Worm (Caenorhabditis elegans) whole organism, young adult: Measurements from ENCODE around the gene taf-11.3.

Experiments
- B0035.1 ChIP-seq: sonication (generic microtip); optimal IDR thresholded peaks from 2 replicates; lab custom pipeline; 2016; ENCODE audit warnings: missing genetic modification characterization, mild to moderate bottlenecking, missing compliant biosample characterization, missing genotype, missing genetic modification reagents
- B0261.1 ChIP-seq: sonication (generic microtip); optimal IDR thresholded peaks from 2 replicates; lab custom pipeline; 2016; ENCODE audit warnings: mild to moderate bottlenecking, missing genetic modification characterization, moderate library complexity, missing compliant biosample characterization
- F23B12.7 ChIP-seq: sonication (generic microtip); optimal IDR thresholded peaks from 2 replicates; lab custom pipeline; 2017; ENCODE audit warnings: missing genetic modification characterization, mild to moderate bottlenecking, missing compliant biosample characterization, antibody characterized with exemption, moderate library complexity; ENCODE audit not compliant: insufficient read depth
- F33H1.4 ChIP-seq: fragments of 200-800 bp; sonication (Bioruptor generic); IDR thresholded peaks from 2 replicates; pipeline ENCODE4 v1.3.6; 2022; ENCODE audit warnings: missing genetic modification reagents, missing genetic modification characterization, missing compliant biosample characterization
- Y79H2A.3 ChIP-seq: fragments of 200-800 bp; sonication (Bioruptor generic); conservative IDR thresholded peaks from 2 replicates; pipeline ENCODE4 v1.3.6; 2022; ENCODE audit warnings: missing genetic modification reagents, missing genetic modification characterization, missing compliant biosample characterization
- ZK185.1 ChIP-seq: sonication (generic microtip); optimal IDR thresholded peaks from 2 replicates; lab custom pipeline; 2016; ENCODE audit warnings: mild to moderate bottlenecking, missing genetic modification characterization, missing compliant biosample characterization; ENCODE audit not compliant: poor library complexity, severe bottlenecking
- attf-3 ChIP-seq: fragments of 200-800 bp; sonication (Bioruptor generic); conservative IDR thresholded peaks from 2 replicates; pipeline ENCODE4 v1.3.6; 2022; ENCODE audit warnings: missing genetic modification reagents, missing genetic modification characterization, missing compliant biosample characterization
- attf-5 ChIP-seq: fragments of 200-800 bp; sonication (Bioruptor generic); optimal IDR thresholded peaks from 2 replicates; lab custom pipeline; 2018; ENCODE audit warnings: mild to moderate bottlenecking, missing genetic modification characterization, missing compliant biosample characterization
- ceh-100 ChIP-seq: fragments of 200-800 bp; sonication (Bioruptor generic); IDR thresholded peaks from 2 replicates; pipeline ENCODE4 v1.3.6; 2022; ENCODE audit warnings: missing genetic modification reagents, missing genetic modification characterization, missing compliant biosample characterization
- ceh-27 ChIP-seq: fragments of 200-800 bp; sonication (Bioruptor generic); optimal IDR thresholded peaks from 2 replicates; lab custom pipeline; 2018; ENCODE audit warnings: mild to moderate bottlenecking, missing genetic modification characterization, moderate library complexity, missing compliant biosample characterization
- die-1 ChIP-seq: sonication (generic microtip); optimal IDR thresholded peaks from 2 replicates; lab custom pipeline; 2016; ENCODE audit warnings: missing genotype, mild to moderate bottlenecking, missing genetic modification characterization, missing compliant biosample characterization
- dpl-1 ChIP-seq: fragments of 150-350 bp; optimal IDR thresholded peaks from 2 replicates; lab custom pipeline; 2014; ENCODE audit warnings: missing biosample characterization, missing genetic modification reagents, missing genetic modification characterization
- efl-1 ChIP-seq: fragments of 150-350 bp; optimal IDR thresholded peaks from 2 replicates; lab custom pipeline; 2014; ENCODE audit warnings: missing biosample characterization, missing genetic modification reagents, missing genetic modification characterization
- egl-44 ChIP-seq: fragments of 200-800 bp; sonication (Bioruptor generic); IDR thresholded peaks from 2 replicates; pipeline ENCODE4 v1.3.6; 2022; ENCODE audit warnings: missing genetic modification reagents, missing genetic modification characterization, missing compliant biosample characterization
- him-1 ChIP-seq: sonication (generic microtip); optimal IDR thresholded peaks from 2 replicates; lab custom pipeline; 2016; ENCODE audit warnings: missing genotype, missing genetic modification reagents, missing genetic modification characterization, missing compliant biosample characterization
- hmg-1.2 ChIP-seq: fragments of 200-800 bp; sonication (Bioruptor generic); IDR thresholded peaks from 2 replicates; pipeline ENCODE4 v1.3.6; 2022; ENCODE audit warnings: missing genetic modification reagents, missing genetic modification characterization, missing compliant biosample characterization
- hmg-20 ChIP-seq: fragments of 200-800 bp; sonication (Bioruptor generic); IDR thresholded peaks from 2 replicates; pipeline ENCODE4 v1.3.6; 2022; ENCODE audit warnings: missing genetic modification reagents, missing genetic modification characterization, missing compliant biosample characterization
- let-526 ChIP-seq: fragments of 200-800 bp; sonication (Bioruptor generic); IDR thresholded peaks from 2 replicates; pipeline ENCODE4 v1.3.6; 2022; ENCODE audit warnings: missing genetic modification reagents, missing genetic modification characterization, missing compliant biosample characterization
- let-607 ChIP-seq, 2 experiments: fragments of 200-800 bp in 1 of 2; sonication (Bioruptor generic) in 1 of 2; sonication (generic microtip) in 1 of 2; optimal IDR thresholded peaks; 2 replicates each; lab custom pipeline; 2016 to 2018; ENCODE audit warnings: mild to moderate bottlenecking in 2 of 2, missing compliant biosample characterization in 2 of 2, missing genetic modification characterization in 2 of 2, moderate library complexity in 2 of 2, missing genotype in 1 of 2
- lin-26 ChIP-seq: fragments of 200-800 bp; sonication (Bioruptor generic); IDR thresholded peaks from 2 replicates; pipeline ENCODE4 v1.3.6; 2022; ENCODE audit warnings: missing genetic modification reagents, missing genetic modification characterization, missing compliant biosample characterization
- lin-35 ChIP-seq, 3 experiments: fragments of 150-350 bp in 2 of 3; sonication (generic microtip) in 1 of 3; optimal IDR thresholded peaks; 2 replicates each; lab custom pipeline; 2014 to 2018; ENCODE audit warnings: missing biosample characterization in 3 of 3, missing genetic modification characterization in 3 of 3, missing genetic modification reagents in 3 of 3
- lin-54 ChIP-seq: fragments of 200-800 bp; sonication (Bioruptor generic); optimal IDR thresholded peaks from 2 replicates; lab custom pipeline; 2018; ENCODE audit warnings: mild to moderate bottlenecking, missing genetic modification characterization, missing compliant biosample characterization
- lsl-1 ChIP-seq: fragments of 200-800 bp; sonication (Bioruptor generic); optimal IDR thresholded peaks from 2 replicates; lab custom pipeline; 2018; ENCODE audit warnings: mild to moderate bottlenecking, missing genetic modification characterization, moderate library complexity, missing compliant biosample characterization
- lsy-27 ChIP-seq: sonication (generic microtip); optimal IDR thresholded peaks from 2 replicates; lab custom pipeline; 2017; ENCODE audit warnings: missing genetic modification characterization, mild to moderate bottlenecking, missing compliant biosample characterization, antibody characterized with exemption, missing genotype, borderline replicate concordance; ENCODE audit not compliant: insufficient read depth
- madf-10 ChIP-seq: sonication (generic microtip); optimal IDR thresholded peaks from 2 replicates; lab custom pipeline; 2016; ENCODE audit warnings: mild to moderate bottlenecking, missing genetic modification characterization, missing compliant biosample characterization
- madf-6 ChIP-seq: fragments of 200-800 bp; sonication (Bioruptor generic); IDR thresholded peaks from 2 replicates; pipeline ENCODE4 v1.3.6; 2022; ENCODE audit warnings: missing genetic modification reagents, missing genetic modification characterization, missing compliant biosample characterization
- madf-8 ChIP-seq: fragments of 200-800 bp; sonication (Bioruptor generic); conservative IDR thresholded peaks from 2 replicates; pipeline ENCODE4 v1.3.6; 2022; ENCODE audit warnings: missing genetic modification reagents, missing genetic modification characterization, missing compliant biosample characterization
- mcd-1 ChIP-seq: fragments of 200-800 bp; sonication (Bioruptor generic); IDR thresholded peaks from 2 replicates; pipeline ENCODE4 v1.3.6; 2022; ENCODE audit warnings: missing genetic modification reagents, missing genetic modification characterization, missing compliant biosample characterization
- mxl-1 ChIP-seq: sonication (generic microtip); optimal IDR thresholded peaks from 2 replicates; lab custom pipeline; 2016; ENCODE audit warnings: missing genetic modification characterization, missing compliant biosample characterization
- nfya-1 ChIP-seq: sonication (generic microtip); optimal IDR thresholded peaks from 2 replicates; lab custom pipeline; 2017; ENCODE audit warnings: antibody characterized with exemption, missing compliant biosample characterization, missing genetic modification characterization, borderline replicate concordance; ENCODE audit not compliant: insufficient read depth
- pha-4 ChIP-seq: fragments of 150-350 bp; sonication (generic microtip); optimal IDR thresholded peaks from 2 replicates; lab custom pipeline; 2014; ENCODE audit warnings: missing biosample characterization, missing genetic modification reagents, missing genetic modification characterization
- rcor-1 ChIP-seq: fragments of 200-800 bp; sonication (Bioruptor generic); IDR thresholded peaks from 2 replicates; pipeline ENCODE4 v1.3.6; 2022; ENCODE audit warnings: missing genetic modification reagents, missing genetic modification characterization, missing compliant biosample characterization
- repo-1 ChIP-seq: sonication (generic microtip); optimal IDR thresholded peaks from 2 replicates; lab custom pipeline; 2017; ENCODE audit warnings: mild to moderate bottlenecking, missing genetic modification characterization, missing compliant biosample characterization
- snpc-1.1 ChIP-seq: sonication (generic microtip); optimal IDR thresholded peaks from 2 replicates; lab custom pipeline; 2017; ENCODE audit warnings: missing genetic modification characterization, mild to moderate bottlenecking, missing compliant biosample characterization, antibody characterized with exemption, moderate library complexity, missing genotype, missing genetic modification reagents; ENCODE audit not compliant: insufficient read depth
- snpc-1.3 ChIP-seq: sonication (generic microtip); optimal IDR thresholded peaks from 2 replicates; lab custom pipeline; 2017; ENCODE audit warnings: missing genetic modification characterization, mild to moderate bottlenecking, missing compliant biosample characterization, antibody characterized with exemption, moderate library complexity, missing genotype, missing genetic modification reagents; ENCODE audit not compliant: insufficient read depth
- snpc-3.4 ChIP-seq: sonication (generic microtip); optimal IDR thresholded peaks from 2 replicates; lab custom pipeline; 2017; ENCODE audit warnings: missing genetic modification characterization, mild to moderate bottlenecking, missing compliant biosample characterization, antibody characterized with exemption, moderate library complexity, missing genotype, missing genetic modification reagents
- snpc-4 ChIP-seq, 5 experiments: fragments of 150-350 bp in 1 of 5; sonication (generic microtip) in 4 of 5; optimal IDR thresholded peaks; 2 replicates each; lab custom pipeline; 2014 to 2018; ENCODE audit warnings: missing genetic modification characterization in 5 of 5, missing biosample characterization in 3 of 5, antibody characterized with exemption in 2 of 5, mild to moderate bottlenecking in 2 of 5, missing compliant biosample characterization in 2 of 5, missing genotype in 2 of 5, moderate library complexity in 2 of 5, missing genetic modification reagents in 1 of 5
- tbp1 ChIP-seq: fragments of 200-800 bp; sonication (Bioruptor generic); optimal IDR thresholded peaks from 2 replicates; lab custom pipeline; 2018; ENCODE audit warnings: mild to moderate bottlenecking, missing genetic modification characterization, missing compliant biosample characterization
- zfh-2 ChIP-seq: fragments of 200-800 bp; sonication (Bioruptor generic); conservative IDR thresholded peaks from 2 replicates; pipeline ENCODE4 v1.3.6; 2022; ENCODE audit warnings: missing genetic modification reagents, missing genetic modification characterization, missing compliant biosample characterization
- ztf-18 ChIP-seq: sonication (generic microtip); optimal IDR thresholded peaks from 2 replicates; lab custom pipeline; 2016; ENCODE audit warnings: missing genotype, mild to moderate bottlenecking, missing genetic modification characterization, missing compliant biosample characterization
- ztf-6 ChIP-seq: fragments of 200-800 bp; sonication (Bioruptor generic); IDR thresholded peaks from 2 replicates; pipeline ENCODE4 v1.3.6; 2022; ENCODE audit warnings: missing genetic modification reagents, missing genetic modification characterization, missing compliant biosample characterization

Gene taf-11.3

DNA sequence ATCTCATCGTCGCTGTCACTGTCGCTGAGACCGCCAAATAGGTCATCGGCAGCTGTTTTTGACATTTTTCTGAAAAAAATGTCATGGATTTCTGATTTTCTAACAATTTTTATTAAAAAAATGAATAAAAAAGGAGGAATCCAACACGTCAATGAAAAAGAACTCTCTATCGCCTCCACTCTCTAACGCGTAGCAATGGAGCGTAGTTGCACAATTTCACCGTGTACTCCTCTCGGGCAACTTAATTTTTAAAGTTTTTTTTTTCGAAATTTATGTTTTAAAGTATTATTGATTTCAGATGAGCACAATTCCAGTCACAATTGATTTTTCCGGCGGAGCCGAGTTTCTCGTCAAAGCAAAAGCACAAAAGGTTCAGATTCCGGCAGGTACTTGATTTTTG is at the start of gene taf-11.3, which contains the start of gene urm-1:
Gene taf-11.3, minus strand, starts transcription at position 69 of the 400 bp plus-strand sequence.
Gene urm-1, plus strand, starts transcription at position 299 of the 400 bp plus-strand sequence.
- TF ChIP-seq zfh-2 (GFP tag; lab: Robert Waterston, UW), result no peak
- peak; percentile 60 for TF ChIP-seq dpl-1
- TF ChIP-seq ZK185.1, result peak; percentile 30
- TF ChIP-seq madf-6, result peak; percentile 67; the same call in 1 of the 2 replicates
- TF ChIP-seq F33H1.4 (GFP tag; lab: Robert Waterston, UW), result peak; percentile 55; the same call in 1 of the 2 replicates
- TF ChIP-seq lsy-27, result no peak
- peak; percentile 31; the same call in 1 of the 2 replicates for TF ChIP-seq ceh-100
- no peak for TF ChIP-seq repo-1
- TF ChIP-seq B0035.1 (tag; lab: Kevin White, UChicago), result no peak
- TF ChIP-seq attf-5 (GFP tag; lab: Kevin White, UChicago), result peak; percentile 55
- peak; percentile 93 for TF ChIP-seq hmg-1.2 (GFP tag; lab: Robert Waterston, UW)
- TF ChIP-seq lin-35 (GFP tag; optimal IDR thresholded peaks at IDR 0.05; lab: Kevin White, UChicago), result peak in 1 of 3 experiments; percentile 51
- no peak for TF ChIP-seq nfya-1 (tag; lab: Kevin White, UChicago)
- no peak for TF ChIP-seq madf-10 (tag; lab: Kevin White, UChicago)
- TF ChIP-seq madf-8, result peak; percentile 24; the same call in 1 of the 2 replicates
- peak in 1 of 2 experiments; percentile 62 for TF ChIP-seq let-607 (tag; optimal IDR thresholded peaks at IDR 0.05; lab: Kevin White, UChicago)
- peak; percentile 35 for TF ChIP-seq tbp1 (GFP tag; lab: Kevin White, UChicago)
- TF ChIP-seq efl-1 (GFP tag; lab: Kevin White, UChicago), result peak; percentile 50
- no peak for TF ChIP-seq hmg-20 (GFP tag; lab: Robert Waterston, UW)
- TF ChIP-seq Y79H2A.3 (GFP tag; lab: Robert Waterston, UW), result no peak
- TF ChIP-seq mcd-1 (GFP tag; lab: Robert Waterston, UW), result peak; percentile 92
- TF ChIP-seq rcor-1 (GFP tag; lab: Robert Waterston, UW), result peak; percentile 58
- no peak for TF ChIP-seq B0261.1
- peak; percentile 27 for TF ChIP-seq lsl-1
- peak; percentile 49 for TF ChIP-seq lin-54 (GFP tag; lab: Kevin White, UChicago)
- no peak for TF ChIP-seq lin-26 (GFP tag; lab: Robert Waterston, UW)
- peak; percentile 15 for TF ChIP-seq pha-4 (tag; lab: Kevin White, UChicago)
- no peak for TF ChIP-seq ztf-6 (GFP tag; lab: Robert Waterston, UW)
- TF ChIP-seq snpc-4 (GFP tag; optimal IDR thresholded peaks at IDR 0.05; lab: Kevin White, UChicago), result no peak
- TF ChIP-seq snpc-4 (tag; optimal IDR thresholded peaks at IDR 0.05; lab: Kevin White, UChicago), result peak in 2 of 4 experiments; percentile 11 to 69
- TF ChIP-seq F23B12.7, result peak; percentile 16
- TF ChIP-seq ztf-18, result peak; percentile 74
- TF ChIP-seq snpc-1.1, result peak; percentile 49
- peak; percentile 15 for TF ChIP-seq snpc-1.3 (tag; lab: Kevin White, UChicago)
- TF ChIP-seq snpc-3.4 (tag; lab: Kevin White, UChicago), result peak; percentile 21

DNA sequence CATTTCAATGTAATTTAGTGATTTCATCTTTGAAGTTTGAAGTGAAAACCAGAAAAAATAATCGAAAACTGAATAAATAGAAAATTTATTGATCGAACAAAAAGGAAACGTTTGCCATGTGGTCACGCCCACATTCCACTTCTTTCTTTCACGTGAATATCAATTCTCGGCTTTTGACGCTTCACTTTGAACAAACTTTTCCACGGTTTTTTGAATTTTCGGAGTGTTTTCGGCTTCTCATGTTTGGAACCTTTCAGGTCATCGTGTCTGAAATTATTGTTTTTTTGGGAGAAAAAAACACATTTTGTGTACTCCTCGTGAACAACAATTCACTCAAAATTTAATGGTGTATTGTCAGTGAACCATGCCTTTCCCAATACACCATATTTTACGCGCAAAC is 47.9 kb upstream of the taf-11.3 start, which contains the start of gene T21C12.8:
Gene T21C12.8, minus strand, starts transcription at position 101 of the 400 bp plus-strand sequence.
- TF ChIP-seq him-1 (tag; lab: Kevin White, UChicago), result no peak
- TF ChIP-seq die-1 (tag; lab: Kevin White, UChicago), result no peak
- TF ChIP-seq mxl-1, result no peak
- TF ChIP-seq Y79H2A.3 (GFP tag; lab: Robert Waterston, UW), result no peak
- TF ChIP-seq egl-44 (GFP tag; lab: Robert Waterston, UW), result no peak
- TF ChIP-seq mcd-1 (GFP tag; lab: Robert Waterston, UW), result no peak
- TF ChIP-seq ceh-27 (GFP tag; lab: Kevin White, UChicago), result no peak
- no peak for TF ChIP-seq attf-3 (GFP tag; lab: Robert Waterston, UW)
- TF ChIP-seq let-526 (GFP tag; lab: Robert Waterston, UW), result no peak
